Worm (Caenorhabditis elegans): ENCODE measurements around the gene pah-1.

The pah-1 gene

ce11 chrII:8766897-8767296 lies at the start of gene pah-1:
Gene pah-1 (minus strand): TSS chrII:8766997.
- TF ChIP-seq zip-8 (tag; optimal IDR thresholded peaks at IDR 0.05) (no peak), ces-1 (GFP tag; optimal IDR thresholded peaks at IDR 0.05) (no peak), cnd-1 (tag; optimal IDR thresholded peaks at IDR 0.05) (no peak), lin-32 (GFP tag; optimal IDR thresholded peaks at IDR 0.05) (no peak), ceh-39 (tag; optimal IDR thresholded peaks at IDR 0.05) (no peak), sptf-1 (tag; optimal IDR thresholded peaks at IDR 0.05) (no peak), nhr-2 (tag; optimal IDR thresholded peaks at IDR 0.05) (no peak), mls-2 (tag; optimal IDR thresholded peaks at IDR 0.05) (no peak), ceh-43 (GFP tag; optimal IDR thresholded peaks at IDR 0.05) (no peak)

ce11 chrII:8814231-8814630 lies 47.4 kb upstream of the pah-1 start:
- TF ChIP-seq nhr-2 (tag; optimal IDR thresholded peaks at IDR 0.05) (no peak), unc-120 (tag; optimal IDR thresholded peaks at IDR 0.05; ENCODE audit: poor library complexity, severe bottlenecking) (no peak), lin-32 (GFP tag; optimal IDR thresholded peaks at IDR 0.05) (no peak), drap-1 (GFP tag; optimal IDR thresholded peaks at IDR 0.05) (no peak), mep-1 (tag; optimal IDR thresholded peaks at IDR 0.05) (no peak)

ce11 chrII:8813659-8814058 lies 46.9 kb upstream of the pah-1 start:
- TF ChIP-seq mab-5 (tag; optimal IDR thresholded peaks at IDR 0.05): no peak
- TF ChIP-seq nhr-2 (tag; optimal IDR thresholded peaks at IDR 0.05): no peak
- no peak for TF ChIP-seq mep-1 (tag; optimal IDR thresholded peaks at IDR 0.05)
- no peak for TF ChIP-seq nhr-28 (tag; optimal IDR thresholded peaks at IDR 0.05)
- no peak for TF ChIP-seq tbx-8 (GFP tag; optimal IDR thresholded peaks at IDR 0.05)
- TF ChIP-seq nhr-76 (tag; optimal IDR thresholded peaks at IDR 0.05): no peak
- TF ChIP-seq hlh-1 (tag; optimal IDR thresholded peaks at IDR 0.05): no peak
- no peak for TF ChIP-seq elt-1 (tag; optimal IDR thresholded peaks at IDR 0.05; ENCODE audit: borderline replicate concordance, insufficient read depth)
- TF ChIP-seq cnd-1 (tag; optimal IDR thresholded peaks at IDR 0.05): no peak
- TF ChIP-seq ces-1 (GFP tag; optimal IDR thresholded peaks at IDR 0.05): no peak

- TF ChIP-seq pha-4 (tag; optimal IDR thresholded peaks at IDR 0.05) (no peak), nhr-12 (tag; optimal IDR thresholded peaks at IDR 0.05) (no peak), nhr-237 (tag; optimal IDR thresholded peaks at IDR 0.05) (no peak), snpc-4 (tag; optimal IDR thresholded peaks at IDR 0.05) (no peak), unc-62 (GFP tag; optimal IDR thresholded peaks at IDR 0.05) (no peak), ham-2 (GFP tag; optimal IDR thresholded peaks at IDR 0.05) (no peak), blmp-1 (tag; optimal IDR thresholded peaks at IDR 0.05) (no peak)
Measured at ce11 chrII:8812346-8812745, 45.5 kb upstream of the pah-1 start.

ce11 chrII:8811825-8812224 lies 45.0 kb upstream of the pah-1 start:
- no peak for TF ChIP-seq cnd-1 (tag; optimal IDR thresholded peaks at IDR 0.05)

ce11 chrII:8810679-8811413 lies 44.0 kb upstream of the pah-1 start, which contains the start of the genes F46C5.9 and rer-1:
Gene F46C5.9 (minus strand): TSS chrII:8810729.
Gene rer-1 (plus strand): TSS chrII:8811370.
- TF ChIP-seq elt-1 (tag; optimal IDR thresholded peaks at IDR 0.05; ENCODE audit: borderline replicate concordance, insufficient read depth) (no peak), lsy-2 (tag; optimal IDR thresholded peaks at IDR 0.05) (peak; percentile 60)

ce11 chrII:8808482-8808881 lies 41.7 kb upstream of the pah-1 start, which contains the start of gene F07H5.10:
Gene F07H5.10 (minus strand): TSS chrII:8808582.
- TF ChIP-seq elt-3 (tag; optimal IDR thresholded peaks at IDR 0.05): no peak
- TF ChIP-seq pha-4 (tag; optimal IDR thresholded peaks at IDR 0.05): no peak
- no peak for TF ChIP-seq ceh-43 (GFP tag; optimal IDR thresholded peaks at IDR 0.05)
- no peak for TF ChIP-seq M03D4.4 (tag; optimal IDR thresholded peaks at IDR 0.05)
- no peak for TF ChIP-seq unc-120 (tag; optimal IDR thresholded peaks at IDR 0.05; ENCODE audit: poor library complexity, severe bottlenecking)
- no peak for TF ChIP-seq bed-3 (GFP tag; optimal IDR thresholded peaks at IDR 0.05)
- TF ChIP-seq mls-2 (tag; optimal IDR thresholded peaks at IDR 0.05): no peak
- no peak for TF ChIP-seq ham-2 (GFP tag; optimal IDR thresholded peaks at IDR 0.05)
- TF ChIP-seq tbx-8 (GFP tag; optimal IDR thresholded peaks at IDR 0.05): no peak
- no peak for TF ChIP-seq unc-39 (tag; optimal IDR thresholded peaks at IDR 0.05)
- TF ChIP-seq ceh-39 (tag; optimal IDR thresholded peaks at IDR 0.05): no peak
- no peak for TF ChIP-seq sem-2 (GFP tag; optimal IDR thresholded peaks at IDR 0.05)
- TF ChIP-seq drap-1 (GFP tag; optimal IDR thresholded peaks at IDR 0.05): no peak
- no peak for TF ChIP-seq ces-1 (GFP tag; optimal IDR thresholded peaks at IDR 0.05)
- TF ChIP-seq nhr-76 (tag; optimal IDR thresholded peaks at IDR 0.05): no peak
